Fruit fly (Drosophila melanogaster): ENCODE measurements around the gene CG3386.
A peak's percentile ranks its signal among the peaks of the same experiment; 100 is the strongest.

The CG3386 gene

dm6 chr3L:630666-631065, 51.6 kb downstream of the CG3386 start (continued):
- TF ChIP-seq HHEX (GFP tag; optimal IDR thresholded peaks at IDR 0.05) (no peak), pb (GFP tag; optimal IDR thresholded peaks at IDR 0.05) (no peak), scrt (GFP tag; optimal IDR thresholded peaks at IDR 0.05) (no peak), E2f2 (GFP tag; IDR thresholded peaks at IDR 0.05) (peak; percentile 17; the same call in 1 of the 2 replicates), row (GFP tag; IDR thresholded peaks at IDR 0.05) (no peak), Side (GFP tag; optimal IDR thresholded peaks at IDR 0.05) (no peak), Pdp1 (GFP tag; optimal IDR thresholded peaks at IDR 0.05) (peak in 1 of 2 experiments; percentile 30), cwo (GFP tag; optimal IDR thresholded peaks at IDR 0.05) (no peak), Mes4 (GFP tag; optimal IDR thresholded peaks at IDR 0.05) (no peak), Med (GFP tag) (peak; percentile 69), CG32532 (GFP tag; IDR thresholded peaks at IDR 0.05) (peak; percentile 41; the same call in 1 of the 2 replicates), CG12769 (tag; optimal IDR thresholded peaks at IDR 0.05) (peak; percentile 45), Deaf1 (tag; optimal IDR thresholded peaks at IDR 0.05) (peak; percentile 77), zfh2 (GFP tag; optimal IDR thresholded peaks at IDR 0.05) (no peak), ab (GFP tag; optimal IDR thresholded peaks at IDR 0.05) (no peak), CG31365 (tag; optimal IDR thresholded peaks at IDR 0.05) (no peak), sug (tag; optimal IDR thresholded peaks at IDR 0.05) (peak; percentile 49), her (GFP tag; optimal IDR thresholded peaks at IDR 0.05) (peak; percentile 3), en (GFP tag; optimal IDR thresholded peaks at IDR 0.05) (no peak), B-H1 (GFP tag; IDR thresholded peaks at IDR 0.05) (no peak)
